Fruit fly (Drosophila melanogaster): ENCODE measurements around the gene CG45081.

- TF ChIP-seq gl (tag; optimal IDR thresholded peaks at IDR 0.05): no peak
- no peak for TF ChIP-seq rn (GFP tag; IDR thresholded peaks at IDR 0.05)
- no peak for TF ChIP-seq CG8301 (tag; optimal IDR thresholded peaks at IDR 0.05)
- no peak for TF ChIP-seq CG9948 (tag; optimal IDR thresholded peaks at IDR 0.05)
- TF ChIP-seq CG10348 (GFP tag; IDR thresholded peaks at IDR 0.05): no peak
- TF ChIP-seq CG32121 (GFP tag; IDR thresholded peaks at IDR 0.05): no peak
- no peak for TF ChIP-seq CG12605 (GFP tag; IDR thresholded peaks at IDR 0.05)
- no peak for TF ChIP-seq Pif1B (GFP tag; optimal IDR thresholded peaks at IDR 0.05)
- no peak for TF ChIP-seq CG8159 (tag; optimal IDR thresholded peaks at IDR 0.05)
These were observed 25.9 kb downstream of the CG45081 start for dm6 chr3L:19291465-19292413.
